Fruit fly (Drosophila melanogaster) S2 (cell line): ENCODE data around the gene CG12009.

Experiments
- CG8478 ChIP-seq: fragments of >200 bp; optimal IDR thresholded peaks from 2 replicates; lab custom pipeline; 2018
- CTCF ChIP-seq, 2 experiments: fragments of >200 bp; optimal IDR thresholded peaks; 2 replicates each; lab custom pipeline; 2018

dm6 chr3L:3306515-3306914, 15.3 kb downstream of the CG12009 start:
- TF ChIP-seq CG8478 (lab: Kevin White, UChicago) = no peak
- TF ChIP-seq CTCF (optimal IDR thresholded peaks at IDR 0.05; lab: Kevin White, UChicago) = no peak
